Fruit fly (Drosophila melanogaster): ENCODE results near the gene CG31106.

CG31106 gene

dm6 chr3R:25176517-25176916 lies 39.6 kb upstream of the CG31106 start (continued):
- no peak for TF ChIP-seq CG10267 (tag; optimal IDR thresholded peaks at IDR 0.05)
- peak; percentile 26; the same call in 1 of the 2 replicates for TF ChIP-seq Xrp1 (GFP tag; IDR thresholded peaks at IDR 0.05)
- no peak for TF ChIP-seq Gug (GFP tag; IDR thresholded peaks at IDR 0.05)
- no peak for TF ChIP-seq CG15601 (tag; optimal IDR thresholded peaks at IDR 0.05)
- TF ChIP-seq TFAM (GFP tag; optimal IDR thresholded peaks at IDR 0.05) = no peak
- no peak for TF ChIP-seq CG5180 (GFP tag; optimal IDR thresholded peaks at IDR 0.05)
- no peak for TF ChIP-seq Dp (GFP tag; optimal IDR thresholded peaks at IDR 0.05)
- no peak for TF ChIP-seq cato (GFP tag; optimal IDR thresholded peaks at IDR 0.05; ENCODE audit: borderline replicate concordance)
- TF ChIP-seq Poxn (GFP tag; IDR thresholded peaks at IDR 0.05) = no peak
- no peak for TF ChIP-seq psq (GFP tag; optimal IDR thresholded peaks at IDR 0.05)
- peak; percentile 6 for TF ChIP-seq CG7556 (GFP tag; optimal IDR thresholded peaks at IDR 0.05)
- no peak for TF ChIP-seq Nf-YA (GFP tag; IDR thresholded peaks at IDR 0.05)
- TF ChIP-seq CG12104 (GFP tag; optimal IDR thresholded peaks at IDR 0.05) = no peak
- TF ChIP-seq pb (GFP tag; optimal IDR thresholded peaks at IDR 0.05) = no peak
- TF ChIP-seq gcm2 (GFP tag; optimal IDR thresholded peaks at IDR 0.05) = no peak
- no peak for TF ChIP-seq gfzf (GFP tag; optimal IDR thresholded peaks at IDR 0.05)
- TF ChIP-seq CG2678 (tag; optimal IDR thresholded peaks at IDR 0.05) = peak; percentile 24
- TF ChIP-seq CG2120 (GFP tag; optimal IDR thresholded peaks at IDR 0.05) = peak; percentile 17
- no peak for TF ChIP-seq jumu (GFP tag; optimal IDR thresholded peaks at IDR 0.05)
- 0 out of 2 replicates have a peak, but pooled peaks have one; percentile 5 for TF ChIP-seq esg (GFP tag; conservative IDR thresholded peaks at IDR 0.05)
- peak; percentile 18 for TF ChIP-seq CG1603 (tag; optimal IDR thresholded peaks at IDR 0.05)
- no peak for TF ChIP-seq CG14014 (GFP tag; IDR thresholded peaks at IDR 0.05)
- no peak for TF ChIP-seq oc (tag; optimal IDR thresholded peaks at IDR 0.05)
- TF ChIP-seq Usf (GFP tag; optimal IDR thresholded peaks at IDR 0.05) = no peak
- no peak for TF ChIP-seq CG2202 (tag; optimal IDR thresholded peaks at IDR 0.05)
- no peak for TF ChIP-seq GATAe (GFP tag; conservative IDR thresholded peaks at IDR 0.05)
- TF ChIP-seq sr (GFP tag; IDR thresholded peaks at IDR 0.05) = no peak
- TF ChIP-seq CG9215 (GFP tag; IDR thresholded peaks at IDR 0.05) = no peak
- TF ChIP-seq mam (GFP tag; optimal IDR thresholded peaks at IDR 0.05) = no peak
- TF ChIP-seq CG13424 (tag; optimal IDR thresholded peaks at IDR 0.05) = no peak
- no peak for TF ChIP-seq CG1792 (GFP tag; optimal IDR thresholded peaks at IDR 0.05)
- no peak for TF ChIP-seq pan (optimal IDR thresholded peaks at IDR 0.05)
- no peak for TF ChIP-seq pan (GFP tag; optimal IDR thresholded peaks at IDR 0.05 in 1 of 2, IDR thresholded peaks at IDR 0.05 in 1 of 2)
- TF ChIP-seq CG3995 (GFP tag; optimal IDR thresholded peaks at IDR 0.05) = no peak
- TF ChIP-seq mld (GFP tag; IDR thresholded peaks at IDR 0.05; ENCODE audit: partially characterized antibody) = no peak
- TF ChIP-seq D19A (tag; optimal IDR thresholded peaks at IDR 0.05) = no peak
- no peak for TF ChIP-seq sim (GFP tag; IDR thresholded peaks at IDR 0.05)
- TF ChIP-seq CG10209 (GFP tag; optimal IDR thresholded peaks at IDR 0.05) = peak; percentile 11
- no peak for TF ChIP-seq NC2β (GFP tag; optimal IDR thresholded peaks at IDR 0.05)
- peak; percentile 37; the same call in 1 of the 3 replicates for TF ChIP-seq dysf (GFP tag; IDR thresholded peaks at IDR 0.05)
- peak; percentile 51 for TF ChIP-seq row (GFP tag; IDR thresholded peaks at IDR 0.05)
- TF ChIP-seq CG11504 (tag; optimal IDR thresholded peaks at IDR 0.05) = peak; percentile 28
- TF ChIP-seq NfI (GFP tag; optimal IDR thresholded peaks at IDR 0.05) = no peak
- TF ChIP-seq CG12219 (GFP tag; optimal IDR thresholded peaks at IDR 0.05) = no peak
- no peak for TF ChIP-seq CG10462 (GFP tag; optimal IDR thresholded peaks at IDR 0.05)
- peak; percentile 22 for TF ChIP-seq CG10979 (tag; optimal IDR thresholded peaks at IDR 0.05)
- TF ChIP-seq abd-A (tag; optimal IDR thresholded peaks at IDR 0.05) = no peak
- TF ChIP-seq odd (GFP tag; optimal IDR thresholded peaks at IDR 0.05) = no peak
- TF ChIP-seq dmrt11E (tag; optimal IDR thresholded peaks at IDR 0.05) = no peak
- no peak for TF ChIP-seq CG10543 (GFP tag; optimal IDR thresholded peaks at IDR 0.05)
- no peak for TF ChIP-seq sna (GFP tag; IDR thresholded peaks at IDR 0.05; ENCODE audit: partially characterized antibody)
- TF ChIP-seq CG10147 (GFP tag; optimal IDR thresholded peaks at IDR 0.05) = no peak

Measured in whole organism, embryonic.